Fruit fly (Drosophila melanogaster) Kc167 (cell line): ENCODE results near the gene mRpL21.

Source experiments
- Myc ChIP-seq: fragments of >200 bp; optimal IDR thresholded peaks from 2 replicates; lab custom pipeline; 2017; ENCODE audit warnings: missing external identifiers
- Sin3A ChIP-seq: fragments of >200 bp; optimal IDR thresholded peaks from 2 replicates; lab custom pipeline; 2018; ENCODE audit warnings: missing external identifiers
- h ChIP-seq: fragments of >200 bp; optimal IDR thresholded peaks from 3 replicates; lab custom pipeline; 2018; ENCODE audit warnings: missing external identifiers
- insv ChIP-seq: fragments of >200 bp; optimal IDR thresholded peaks from 3 replicates; lab custom pipeline; 2018; ENCODE audit warnings: missing external identifiers
- psq ChIP-seq: fragments of >200 bp; optimal IDR thresholded peaks from 2 replicates; lab custom pipeline; 2017; ENCODE audit warnings: missing external identifiers
- ttk ChIP-seq: sonication (Bioruptor generic); optimal IDR thresholded peaks from 2 replicates; lab custom pipeline; 2017; ENCODE audit warnings: missing external identifiers

The mRpL21 gene

DNA sequence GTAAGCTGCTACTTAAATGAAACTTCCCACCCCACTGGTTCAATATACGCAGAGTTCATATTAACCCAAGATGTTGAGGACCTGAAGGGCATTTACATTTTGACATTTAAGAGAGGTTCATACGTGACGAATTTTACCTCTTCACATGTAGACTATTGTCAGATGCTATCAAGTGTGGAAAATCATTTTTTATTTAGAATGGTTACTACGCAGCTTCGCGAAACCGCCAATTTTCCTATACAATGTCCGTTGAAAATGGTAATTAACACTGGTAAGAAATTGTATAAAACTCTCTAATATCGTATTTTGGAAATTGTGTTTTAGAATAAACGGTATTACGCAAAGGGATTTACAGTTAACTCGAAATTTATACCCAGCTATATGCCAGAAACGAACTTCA, 18.3 kb downstream of the mRpL21 start:
- no peak for TF ChIP-seq h (lab: Kevin White, UChicago)
- no peak for TF ChIP-seq psq
- TF ChIP-seq Myc (lab: Kevin White, UChicago) = no peak
- no peak for TF ChIP-seq ttk (lab: Kevin White, UChicago)
- TF ChIP-seq insv (lab: Kevin White, UChicago) = no peak
- TF ChIP-seq Sin3A = no peak

DNA sequence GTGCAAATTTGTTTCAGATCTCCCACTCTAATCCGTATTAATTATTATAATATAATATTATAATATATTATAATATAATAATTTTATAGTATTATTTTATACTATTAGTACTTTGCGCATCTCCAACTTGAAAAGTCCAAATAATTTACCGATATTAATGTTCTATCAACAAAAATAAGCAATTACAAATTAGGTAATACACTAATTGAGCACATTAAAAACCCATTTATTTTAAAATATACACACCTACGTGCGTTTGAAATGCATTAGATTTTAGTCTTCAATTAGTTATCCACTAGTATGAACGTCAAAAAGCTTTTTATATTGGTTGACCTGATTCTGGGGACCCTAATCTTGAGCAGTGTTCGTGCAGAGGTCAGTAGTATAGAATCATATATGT, 18.8 kb downstream of the mRpL21 start, which contains the start of gene CG33647:
TSS of gene CG33647 (plus strand) at position 301 of the 400 bp plus-strand sequence.
- no peak for TF ChIP-seq h (lab: Kevin White, UChicago)
- TF ChIP-seq psq = no peak
- TF ChIP-seq Myc (lab: Kevin White, UChicago) = no peak
- TF ChIP-seq Sin3A = no peak
- TF ChIP-seq insv (lab: Kevin White, UChicago) = no peak
- no peak for TF ChIP-seq ttk (lab: Kevin White, UChicago)

DNA sequence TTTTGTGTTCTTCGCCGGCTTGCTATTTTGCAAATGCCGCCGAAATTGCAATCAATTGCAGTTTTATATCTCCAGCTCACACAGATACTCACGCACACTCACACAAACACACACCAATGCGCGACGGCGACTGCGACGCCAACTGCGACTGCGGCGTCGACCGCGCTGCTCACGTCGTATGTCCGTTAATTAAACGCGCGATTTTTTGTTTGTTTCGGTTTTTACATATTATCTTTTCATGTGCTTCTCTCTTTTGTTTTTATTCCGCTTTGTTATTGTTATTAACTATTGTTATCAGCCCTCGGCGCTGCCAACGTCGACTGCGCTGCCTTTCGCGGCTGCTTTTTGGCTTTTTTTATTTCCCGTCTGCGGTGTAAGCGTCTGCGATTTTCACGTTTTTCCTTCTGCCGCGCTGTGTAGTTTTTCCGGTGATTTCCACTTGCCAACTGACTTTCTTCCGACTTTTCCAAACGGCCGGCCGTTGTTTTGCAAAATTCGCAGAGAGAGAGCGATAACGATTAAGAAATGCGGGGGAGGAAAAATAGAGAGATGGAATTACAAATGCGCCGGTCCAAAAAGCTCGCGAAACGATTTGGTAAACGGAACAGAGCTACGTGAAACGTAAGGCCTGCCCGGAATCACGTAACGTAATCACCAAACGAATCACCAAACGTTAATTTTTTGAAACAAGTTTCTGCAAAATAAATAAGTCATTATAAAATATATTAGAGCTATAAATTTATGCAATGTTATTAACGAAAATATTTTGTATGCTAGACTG, 19.7 kb downstream of the mRpL21 start, which contains the start of gene fz2:
TSS of gene fz2 (minus strand) at position 452 of the 781 bp plus-strand sequence.
- no peak for TF ChIP-seq ttk (lab: Kevin White, UChicago)
- no peak for TF ChIP-seq insv (lab: Kevin White, UChicago)

DNA sequence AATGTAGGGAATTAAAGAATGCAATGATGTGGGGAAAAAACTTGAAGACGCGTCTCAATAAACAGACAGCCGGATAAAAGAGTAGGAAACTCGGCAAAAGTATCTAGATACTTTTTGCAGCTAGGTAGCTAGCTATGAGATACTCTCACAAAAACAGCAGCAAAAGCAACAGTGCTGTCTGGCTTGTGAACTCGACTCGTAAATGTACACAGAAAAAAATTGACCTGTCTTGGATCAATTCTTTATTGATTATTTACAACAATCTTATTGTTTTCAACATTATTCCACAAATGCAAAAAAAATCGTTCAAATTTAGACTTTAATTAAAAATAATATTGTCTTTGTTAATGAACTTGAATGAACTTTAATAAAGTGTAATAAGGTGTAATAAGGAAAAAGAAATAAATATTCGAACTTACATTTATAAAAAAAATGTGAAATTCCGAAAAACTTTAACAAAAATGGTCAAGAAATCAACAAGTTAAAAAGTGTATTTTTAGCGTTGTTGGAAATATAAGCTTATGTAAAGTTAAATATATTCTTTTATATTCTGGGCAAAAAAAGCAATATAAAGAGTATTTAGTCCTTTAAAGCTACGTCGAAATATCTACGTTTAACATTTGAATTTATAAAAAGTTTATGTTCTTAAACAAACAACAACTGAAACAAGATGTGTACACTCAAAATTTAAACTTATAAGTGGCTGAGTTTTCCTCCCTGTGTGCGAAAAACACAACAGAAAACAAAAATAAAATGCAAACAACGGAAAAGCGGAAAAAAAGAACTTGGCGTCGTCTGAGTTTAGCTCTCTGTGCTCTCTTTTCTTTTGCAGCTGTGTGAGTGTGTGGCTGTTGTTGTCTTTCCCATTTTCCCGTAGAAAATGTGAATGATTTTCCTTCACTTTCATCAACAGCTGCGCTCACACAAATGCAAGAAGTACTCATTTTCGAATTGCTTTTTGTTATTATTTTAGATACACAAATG, 20.8 kb downstream of the mRpL21 start:
- TF ChIP-seq Myc (lab: Kevin White, UChicago) (no peak), psq (no peak), insv (lab: Kevin White, UChicago) (no peak), Sin3A (no peak), ttk (lab: Kevin White, UChicago) (no peak), h (lab: Kevin White, UChicago) (no peak)

DNA sequence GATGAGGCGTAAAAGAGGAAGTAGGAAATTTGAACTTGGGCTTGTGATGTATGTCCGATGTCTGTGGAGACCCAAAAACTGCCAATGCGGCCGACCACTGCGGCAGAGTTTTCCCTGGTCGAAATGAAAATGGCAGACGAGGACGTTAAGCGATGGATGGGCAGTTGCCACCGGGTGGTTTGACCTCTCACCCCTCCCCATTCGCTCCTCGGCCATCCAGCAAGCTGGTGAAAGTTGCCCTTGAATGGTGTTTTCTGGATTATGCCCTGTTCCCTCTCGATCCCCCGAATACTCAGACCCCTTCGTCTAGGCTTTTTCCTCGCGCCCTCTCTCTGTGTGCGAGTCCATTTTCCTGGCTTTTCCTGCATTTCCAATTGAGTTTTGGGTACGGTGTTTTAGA, 23.3 kb downstream of the mRpL21 start:
- TF ChIP-seq ttk (lab: Kevin White, UChicago) = no peak
- TF ChIP-seq Myc (lab: Kevin White, UChicago) = no peak
- TF ChIP-seq psq = no peak
- no peak for TF ChIP-seq insv (lab: Kevin White, UChicago)
- TF ChIP-seq Sin3A = no peak
- no peak for TF ChIP-seq h (lab: Kevin White, UChicago)

DNA sequence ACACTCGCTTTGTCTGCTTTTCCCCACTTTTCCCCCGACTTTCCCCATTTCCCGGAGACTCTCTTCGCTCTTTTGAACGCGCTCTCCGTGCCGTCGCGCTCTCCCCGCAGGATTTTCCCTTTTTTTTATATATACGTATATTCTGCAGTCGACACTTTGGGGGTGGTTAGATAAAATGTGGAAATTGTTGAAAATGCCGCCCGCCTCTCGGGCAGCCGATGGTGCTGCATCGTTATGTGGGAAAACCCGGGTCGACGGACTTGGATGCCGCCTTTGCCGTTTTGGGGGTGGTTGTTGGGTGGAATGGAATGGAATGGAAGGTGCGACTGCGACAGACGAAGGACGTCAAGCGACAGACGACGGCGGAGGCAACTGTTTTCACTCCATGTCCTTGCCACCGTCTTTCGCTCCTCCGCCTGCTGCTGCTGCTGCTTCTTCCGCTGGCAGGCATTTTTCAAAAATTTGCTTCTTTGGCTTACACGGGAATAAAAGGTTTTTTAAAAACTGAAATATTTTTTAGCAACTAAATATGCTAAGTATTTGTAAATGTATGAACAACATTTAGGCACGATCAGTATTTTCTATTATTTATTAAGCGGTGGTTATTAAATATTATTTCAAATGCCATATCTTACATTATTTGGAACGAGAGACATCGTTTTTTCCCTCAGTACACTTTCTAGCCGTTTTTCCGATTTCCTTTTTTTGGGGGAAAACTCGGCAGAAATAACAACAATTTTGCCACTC, 23.9 kb downstream of the mRpL21 start:
- TF ChIP-seq h (lab: Kevin White, UChicago) = no peak
- no peak for TF ChIP-seq ttk (lab: Kevin White, UChicago)
- TF ChIP-seq Myc (lab: Kevin White, UChicago) = no peak
- TF ChIP-seq insv (lab: Kevin White, UChicago) = no peak
- TF ChIP-seq Sin3A = no peak
- no peak for TF ChIP-seq psq

DNA sequence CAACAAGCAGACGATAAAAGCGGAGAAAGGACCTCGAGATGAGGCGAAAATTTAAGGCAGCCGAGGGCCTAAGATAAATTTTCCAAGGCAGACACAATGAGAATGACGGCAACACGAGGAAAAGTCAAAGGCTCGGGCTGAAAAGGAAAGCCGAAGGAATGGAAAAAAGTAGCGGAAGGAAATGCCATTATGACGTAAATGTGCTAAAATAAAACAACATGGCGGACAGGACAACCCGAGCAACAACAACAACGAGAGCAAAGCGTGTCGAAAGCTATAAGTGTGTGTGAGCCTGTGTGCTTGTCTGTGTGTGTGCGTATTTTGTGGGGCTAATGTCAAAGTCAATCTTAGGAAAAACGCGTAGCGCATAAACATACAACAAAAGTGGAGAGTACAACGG, 25.4 kb downstream of the mRpL21 start:
- TF ChIP-seq ttk (lab: Kevin White, UChicago) (no peak), insv (lab: Kevin White, UChicago) (no peak), h (lab: Kevin White, UChicago) (no peak), Myc (lab: Kevin White, UChicago) (no peak), Sin3A (no peak), psq (no peak)

DNA sequence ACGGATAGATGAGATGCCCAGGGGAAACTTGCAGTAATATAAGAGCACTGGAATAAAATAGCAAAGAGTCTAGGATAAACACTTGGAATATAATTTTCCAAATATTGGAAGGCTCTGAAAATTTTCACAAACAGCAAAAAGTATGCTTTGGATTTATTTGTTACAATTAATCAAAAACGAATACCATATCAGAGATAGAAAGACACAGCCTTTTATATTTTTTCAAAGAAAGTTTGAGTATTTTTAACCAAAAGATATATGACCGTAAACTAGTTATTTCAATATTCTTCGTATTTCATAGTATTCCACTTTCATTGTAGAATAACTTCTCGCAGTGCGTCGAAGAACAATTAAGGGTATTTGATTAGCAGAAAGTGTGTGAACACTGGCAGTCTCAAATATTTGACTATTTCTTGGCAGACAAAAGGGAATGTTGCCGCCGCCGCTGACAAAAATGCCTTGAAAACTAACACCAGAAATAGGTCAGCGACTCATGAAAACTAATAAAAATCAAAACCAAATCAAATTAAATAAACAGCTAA, 25.9 kb downstream of the mRpL21 start:
- TF ChIP-seq h (lab: Kevin White, UChicago) = no peak
- TF ChIP-seq ttk (lab: Kevin White, UChicago) = no peak
- no peak for TF ChIP-seq psq
- TF ChIP-seq Sin3A = no peak
- TF ChIP-seq insv (lab: Kevin White, UChicago) = no peak
- no peak for TF ChIP-seq Myc (lab: Kevin White, UChicago)

DNA sequence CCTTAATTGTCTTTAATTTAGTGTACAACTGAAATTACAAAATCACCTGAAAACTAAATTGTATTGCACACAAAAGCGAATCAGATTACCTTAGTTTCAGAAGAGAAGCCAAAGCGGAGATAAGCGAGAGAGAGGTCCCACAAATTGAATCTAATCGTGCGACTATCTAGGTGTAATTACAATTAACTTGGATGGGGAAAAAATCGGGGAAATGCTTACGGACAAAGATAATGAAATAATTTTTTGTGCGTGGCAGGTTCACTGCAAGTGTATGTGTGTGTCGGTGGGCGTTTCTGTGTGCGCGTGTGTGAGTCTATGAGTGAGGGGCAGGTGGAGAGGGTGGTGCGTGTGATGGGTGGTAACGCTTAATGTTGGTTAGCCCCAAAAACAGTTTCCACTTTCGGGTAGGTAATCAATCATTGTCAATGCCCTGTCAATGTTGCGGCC, 26.5 kb downstream of the mRpL21 start:
- TF ChIP-seq psq (no peak), ttk (lab: Kevin White, UChicago) (no peak)

DNA sequence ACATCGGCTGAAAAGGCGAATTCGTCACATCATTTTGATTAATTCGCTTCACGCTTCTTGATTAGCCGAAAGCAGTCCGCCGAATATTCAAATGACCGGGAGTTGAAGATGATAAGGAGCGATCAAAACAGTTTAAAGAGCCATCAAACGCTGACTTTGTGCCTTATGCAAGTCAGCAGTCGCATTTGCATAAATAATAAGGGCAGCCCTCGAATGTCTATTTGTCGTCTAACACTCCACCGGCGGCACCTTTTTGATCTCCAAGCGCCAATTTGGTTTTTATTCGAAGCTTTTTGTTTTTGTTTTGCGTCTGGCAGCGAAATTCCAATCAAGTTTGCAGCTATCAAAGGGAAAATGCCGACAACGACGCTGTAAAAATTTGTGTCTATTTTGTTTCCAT, 29.2 kb downstream of the mRpL21 start:
- no peak for TF ChIP-seq Myc (lab: Kevin White, UChicago)
- TF ChIP-seq Sin3A = no peak
- no peak for TF ChIP-seq h (lab: Kevin White, UChicago)
- no peak for TF ChIP-seq psq
- no peak for TF ChIP-seq insv (lab: Kevin White, UChicago)
- TF ChIP-seq ttk (lab: Kevin White, UChicago) = no peak

DNA sequence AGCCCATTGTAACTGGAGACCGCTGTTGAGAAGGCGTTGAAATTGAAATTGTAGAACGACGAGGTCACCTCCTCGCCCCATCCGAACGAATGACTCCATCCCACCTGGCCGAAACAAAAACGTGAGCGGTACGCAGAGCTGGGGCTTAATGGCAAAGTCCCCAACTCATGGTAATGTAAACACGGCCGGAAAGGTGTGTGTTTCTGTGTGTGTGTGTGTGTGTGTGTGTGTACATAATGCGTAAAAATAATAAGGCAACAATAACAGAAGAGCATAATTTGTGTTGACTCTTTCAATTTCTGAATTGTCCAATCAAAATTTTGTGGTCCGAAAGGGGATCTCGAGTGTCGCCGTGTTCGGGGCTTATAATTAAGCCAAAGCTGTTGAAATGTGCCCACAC, 33.4 kb downstream of the mRpL21 start:
- TF ChIP-seq Sin3A (no peak), insv (lab: Kevin White, UChicago) (no peak), ttk (lab: Kevin White, UChicago) (no peak), psq (no peak), h (lab: Kevin White, UChicago) (no peak), Myc (lab: Kevin White, UChicago) (no peak)
